Fruit fly (Drosophila melanogaster) whole organism, embryonic: Measurements from ENCODE around the gene CG15011.

Source experiments
- ATbp ChIP-seq: fragments of 200-800 bp; sonication (Bioruptor generic); optimal IDR thresholded peaks from 2 replicates; lab custom pipeline; 2017; ENCODE audit warnings: missing biosample characterization, mild to moderate bottlenecking, missing genetic modification characterization, missing genetic modification reagents
- Asciz ChIP-seq: fragments of 200-800 bp; sonication (Bioruptor generic); optimal IDR thresholded peaks from 2 replicates; lab custom pipeline; 2017; ENCODE audit warnings: missing biosample characterization, mild to moderate bottlenecking, missing genetic modification characterization, missing genetic modification reagents
- C15 ChIP-seq: fragments of 200-800 bp; sonication (Bioruptor generic); IDR thresholded peaks from 3 replicates; pipeline ENCODE4 v1.3.6; 2022; ENCODE audit warnings: missing biosample characterization, missing genetic modification characterization
- CG10209 ChIP-seq: fragments of 200-800 bp; sonication (Bioruptor generic); optimal IDR thresholded peaks from 3 replicates; lab custom pipeline; 2017; ENCODE audit warnings: missing biosample characterization, mild to moderate bottlenecking, missing genetic modification characterization, missing genetic modification reagents
- CG10321 ChIP-seq: fragments of 200-800 bp; sonication (Bioruptor generic); IDR thresholded peaks from 2 replicates; pipeline ENCODE4 v1.3.6; 2022; ENCODE audit warnings: missing biosample characterization, missing genetic modification characterization
- CG10462 ChIP-seq: fragments of 200-800 bp; sonication (Bioruptor generic); optimal IDR thresholded peaks from 2 replicates; lab custom pipeline; 2016; ENCODE audit warnings: missing biosample characterization, missing genetic modification characterization
- CG10565 ChIP-seq: fragments of 200-800 bp; sonication (Bioruptor generic); optimal IDR thresholded peaks from 3 replicates; lab custom pipeline; 2016; ENCODE audit warnings: missing biosample characterization, mild to moderate bottlenecking, missing genetic modification characterization
- CG12071 ChIP-seq: fragments of 200-800 bp; sonication (Bioruptor generic); optimal IDR thresholded peaks from 3 replicates; lab custom pipeline; 2018; ENCODE audit warnings: missing biosample characterization, mild to moderate bottlenecking, missing genetic modification characterization
- CG12104 ChIP-seq: fragments of 200-800 bp; sonication (Bioruptor generic); optimal IDR thresholded peaks from 3 replicates; lab custom pipeline; 2016; ENCODE audit warnings: missing biosample characterization, missing genetic modification characterization
- CG1233 ChIP-seq: fragments of 200-800 bp; sonication (Bioruptor generic); optimal IDR thresholded peaks from 4 replicates; lab custom pipeline; 2018; ENCODE audit warnings: missing biosample characterization, mild to moderate bottlenecking, missing genetic modification characterization
- CG13287 ChIP-seq: fragments of 200-800 bp; sonication (Bioruptor generic); IDR thresholded peaks from 2 replicates; pipeline ENCODE4 v1.3.6; 2022; ENCODE audit warnings: missing biosample characterization, missing genetic modification characterization; ENCODE audit not compliant: partially characterized antibody
- CG13424 ChIP-seq: fragments of 200-800 bp; sonication (Bioruptor generic); optimal IDR thresholded peaks from 2 replicates; lab custom pipeline; 2019; ENCODE audit warnings: missing biosample characterization, mild to moderate bottlenecking, missing genetic modification characterization, moderate library complexity
- CG14014 ChIP-seq: fragments of 200-800 bp; sonication (Bioruptor generic); IDR thresholded peaks from 2 replicates; pipeline ENCODE4 v1.3.6; 2022; ENCODE audit warnings: missing biosample characterization, missing genetic modification characterization
- CG15073 ChIP-seq: fragments of 200-800 bp; sonication (Bioruptor generic); optimal IDR thresholded peaks from 2 replicates; lab custom pipeline; 2016; ENCODE audit warnings: missing biosample characterization, missing genetic modification characterization
- CG15269 ChIP-seq: fragments of 200-800 bp; sonication (Bioruptor generic); optimal IDR thresholded peaks from 2 replicates; lab custom pipeline; 2018; ENCODE audit warnings: missing biosample characterization, mild to moderate bottlenecking, missing genetic modification characterization, moderate library complexity
- CG1529 ChIP-seq: fragments of 200-800 bp; sonication (Bioruptor generic); optimal IDR thresholded peaks from 3 replicates; lab custom pipeline; 2018; ENCODE audit warnings: missing biosample characterization, missing genetic modification characterization
- CG16813 ChIP-seq: fragments of 200-800 bp; sonication (Bioruptor generic); IDR thresholded peaks from 3 replicates; pipeline ENCODE4 v1.3.6; 2022; ENCODE audit warnings: missing biosample characterization, missing genetic modification characterization; ENCODE audit not compliant: partially characterized antibody
- CG18011 ChIP-seq: fragments of 200-800 bp; sonication (Bioruptor generic); optimal IDR thresholded peaks from 2 replicates; lab custom pipeline; 2017; ENCODE audit warnings: missing biosample characterization, missing genetic modification characterization, mild to moderate bottlenecking, moderate library complexity, missing genotype
- CG1832 ChIP-seq: fragments of 200-800 bp; sonication (Bioruptor generic); optimal IDR thresholded peaks from 2 replicates; lab custom pipeline; 2017; ENCODE audit warnings: missing biosample characterization, mild to moderate bottlenecking, missing genetic modification characterization, inconsistent platforms
- CG18764 ChIP-seq: fragments of 200-800 bp; sonication (Bioruptor generic); optimal IDR thresholded peaks from 3 replicates; lab custom pipeline; 2016; ENCODE audit warnings: missing biosample characterization, missing genetic modification characterization
- CG2129 ChIP-seq: fragments of 200-800 bp; sonication (Bioruptor generic); IDR thresholded peaks from 2 replicates; pipeline ENCODE4 v1.3.6; 2022; ENCODE audit warnings: missing biosample characterization, missing genetic modification characterization; ENCODE audit not compliant: partially characterized antibody
- CG6254 ChIP-seq: fragments of 200-800 bp; sonication (Bioruptor generic); optimal IDR thresholded peaks from 3 replicates; lab custom pipeline; 2017; ENCODE audit warnings: mild to moderate bottlenecking, missing biosample characterization, missing genetic modification reagents, missing genetic modification characterization
- CG7357 ChIP-seq: fragments of 200-800 bp; sonication (Bioruptor generic); IDR thresholded peaks from 3 replicates; pipeline ENCODE4 v1.3.6; 2022; ENCODE audit warnings: missing biosample characterization, missing genetic modification characterization
- CG8089 ChIP-seq: fragments of 200-800 bp; sonication (Bioruptor generic); optimal IDR thresholded peaks from 3 replicates; lab custom pipeline; 2016; ENCODE audit warnings: missing biosample characterization, missing genetic modification characterization
- Camta ChIP-seq: fragments of 200-800 bp; sonication (Bioruptor generic); optimal IDR thresholded peaks from 2 replicates; lab custom pipeline; 2016; ENCODE audit warnings: missing biosample characterization, missing genetic modification characterization
- D ChIP-seq, 2 experiments: fragments of 200-800 bp in 1 of 2; fragments of >200 bp in 1 of 2; sonication (Bioruptor generic) in 1 of 2; optimal IDR thresholded peaks; 2 replicates in 1 of 2; 3 replicates in 1 of 2; lab custom pipeline; 2017; ENCODE audit warnings: mild to moderate bottlenecking in 1 of 2, missing biosample characterization in 1 of 2, missing genetic modification characterization in 1 of 2, missing genetic modification reagents in 1 of 2
- D19A ChIP-seq: fragments of 200-800 bp; optimal IDR thresholded peaks from 3 replicates; lab custom pipeline; 2019; ENCODE audit warnings: missing biosample characterization, mild to moderate bottlenecking, missing genetic modification characterization, moderate library complexity
- Fer3 ChIP-seq: fragments of 200-800 bp; sonication (Bioruptor generic); optimal IDR thresholded peaks from 2 replicates; lab custom pipeline; 2018; ENCODE audit warnings: missing biosample characterization, mild to moderate bottlenecking, missing genetic modification characterization, moderate library complexity
- HLH54F ChIP-seq: fragments of 200-800 bp; sonication (Bioruptor generic); optimal IDR thresholded peaks from 3 replicates; lab custom pipeline; 2016; ENCODE audit warnings: missing biosample characterization, missing genetic modification characterization
- HmgZ ChIP-seq: fragments of 200-800 bp; sonication (Bioruptor generic); optimal IDR thresholded peaks from 2 replicates; lab custom pipeline; 2018; ENCODE audit warnings: missing biosample characterization, mild to moderate bottlenecking, missing genetic modification characterization
- Optix ChIP-seq: fragments of 200-800 bp; sonication (Bioruptor generic); IDR thresholded peaks from 3 replicates; pipeline ENCODE4 v1.3.6; 2022; ENCODE audit warnings: missing biosample characterization, missing genetic modification characterization
- Sry-δ ChIP-seq: fragments of 200-800 bp; sonication (Bioruptor generic); optimal IDR thresholded peaks from 2 replicates; lab custom pipeline; 2016; ENCODE audit warnings: missing biosample characterization, missing genetic modification characterization
- abd-A ChIP-seq: fragments of 200-800 bp; sonication (Bioruptor generic); optimal IDR thresholded peaks from 3 replicates; lab custom pipeline; 2019; ENCODE audit warnings: missing biosample characterization, mild to moderate bottlenecking, missing genetic modification characterization, moderate library complexity
- al ChIP-seq: fragments of 200-800 bp; sonication (Bioruptor generic); IDR thresholded peaks from 2 replicates; pipeline ENCODE4 v1.3.6; 2022; ENCODE audit warnings: missing biosample characterization, missing genetic modification characterization
- bab2 ChIP-seq: fragments of 200-800 bp; sonication (Bioruptor generic); optimal IDR thresholded peaks from 2 replicates; lab custom pipeline; 2016; ENCODE audit warnings: missing biosample characterization, missing genetic modification characterization
- cato ChIP-seq: fragments of 200-800 bp; sonication (Bioruptor generic); optimal IDR thresholded peaks from 2 replicates; lab custom pipeline; 2016; ENCODE audit warnings: missing biosample characterization, missing genetic modification characterization, borderline replicate concordance
- chinmo ChIP-seq: fragments of 200-800 bp; sonication (Bioruptor generic); IDR thresholded peaks from 4 replicates; pipeline ENCODE4 v1.3.6; 2022; ENCODE audit warnings: missing biosample characterization, missing genetic modification characterization; ENCODE audit not compliant: partially characterized antibody
- ci ChIP-seq: fragments of 200-800 bp; sonication (Bioruptor generic); IDR thresholded peaks from 3 replicates; pipeline ENCODE4 v1.3.6; 2022; ENCODE audit warnings: missing biosample characterization, missing genetic modification characterization
- dmrt11E ChIP-seq: fragments of 200-800 bp; sonication (Bioruptor generic); optimal IDR thresholded peaks from 3 replicates; lab custom pipeline; 2018; ENCODE audit warnings: missing biosample characterization, mild to moderate bottlenecking, missing genetic modification characterization, moderate library complexity
- ewg ChIP-seq: fragments of 200-800 bp; sonication (Bioruptor generic); optimal IDR thresholded peaks from 3 replicates; lab custom pipeline; 2017; ENCODE audit warnings: mild to moderate bottlenecking, missing biosample characterization, missing genetic modification reagents, missing genetic modification characterization
- fd3F ChIP-seq: fragments of 200-800 bp; sonication (Bioruptor generic); optimal IDR thresholded peaks from 2 replicates; lab custom pipeline; 2018; ENCODE audit warnings: missing biosample characterization, mild to moderate bottlenecking, missing genetic modification characterization, moderate library complexity
- hth ChIP-seq: fragments of >200 bp; optimal IDR thresholded peaks from 2 replicates; lab custom pipeline; 2017; ENCODE audit warnings: inconsistent platforms
- kni ChIP-seq: fragments of 200-800 bp; sonication (Bioruptor generic); optimal IDR thresholded peaks from 3 replicates; lab custom pipeline; 2017; ENCODE audit warnings: mild to moderate bottlenecking, missing biosample characterization, missing genetic modification reagents, missing genetic modification characterization
- odd ChIP-seq: fragments of 200-800 bp; sonication (Bioruptor generic); optimal IDR thresholded peaks from 2 replicates; lab custom pipeline; 2017; ENCODE audit warnings: missing biosample characterization, mild to moderate bottlenecking, missing genetic modification characterization
- schlank ChIP-seq: fragments of 200-800 bp; sonication (Bioruptor generic); optimal IDR thresholded peaks from 2 replicates; lab custom pipeline; 2018; ENCODE audit warnings: missing biosample characterization, mild to moderate bottlenecking, missing genetic modification characterization
- slp2 ChIP-seq: fragments of 200-800 bp; sonication (Bioruptor generic); optimal IDR thresholded peaks from 2 replicates; lab custom pipeline; 2016; ENCODE audit warnings: missing biosample characterization, missing genetic modification characterization
- tin ChIP-seq: fragments of 200-800 bp; sonication (Bioruptor generic); optimal IDR thresholded peaks from 3 replicates; lab custom pipeline; 2016; ENCODE audit warnings: missing biosample characterization, missing genetic modification characterization
- trem ChIP-seq: fragments of 200-800 bp; optimal IDR thresholded peaks from 3 replicates; lab custom pipeline; 2019; ENCODE audit warnings: missing biosample characterization, mild to moderate bottlenecking, missing genetic modification characterization, moderate library complexity
- ttk ChIP-seq: fragments of 200-800 bp; sonication (Bioruptor generic); IDR thresholded peaks from 2 replicates; pipeline ENCODE4 v2.1.2; 2022; ENCODE audit warnings: missing biosample characterization, missing genetic modification characterization

CG15011 gene

dm6 chr3L:4269920-4270319 lies 11.0 kb upstream of the CG15011 start (continued):
- peak; percentile 69 for TF ChIP-seq ATbp (GFP tag; lab: Kevin White, UChicago)
- TF ChIP-seq fd3F: peak; percentile 52
- TF ChIP-seq CG15269: peak; percentile 84
- TF ChIP-seq CG7357 (GFP tag; lab: Robert Waterston, UW): peak; percentile 38; the same call in 1 of the 3 replicates
- peak; percentile 66 for TF ChIP-seq CG10209 (GFP tag; lab: Kevin White, UChicago)
- TF ChIP-seq CG13424 (tag; lab: Kevin White, UChicago): peak; percentile 82
- TF ChIP-seq schlank (tag; lab: Kevin White, UChicago): no peak
- no peak for TF ChIP-seq CG1832 (GFP tag; lab: Kevin White, UChicago)
- TF ChIP-seq ewg (GFP tag; lab: Kevin White, UChicago): peak; percentile 46
- peak; percentile 63 for TF ChIP-seq kni (GFP tag; lab: Kevin White, UChicago)
- TF ChIP-seq ci (GFP tag; lab: Robert Waterston, UW): peak; percentile 61; the same call in 2 of the 3 replicates
- TF ChIP-seq bab2 (GFP tag; lab: Kevin White, UChicago): no peak
- TF ChIP-seq CG1529 (GFP tag; lab: Kevin White, UChicago): peak; percentile 58
- TF ChIP-seq CG18764 (GFP tag; lab: Kevin White, UChicago): peak; percentile 36
- TF ChIP-seq CG14014 (GFP tag; lab: Robert Waterston, UW): peak; percentile 38; the same call in 1 of the 2 replicates
- TF ChIP-seq C15 (GFP tag; lab: Robert Waterston, UW): peak; percentile 15; the same call in 1 of the 3 replicates
- no peak for TF ChIP-seq Sry-δ (GFP tag; lab: Kevin White, UChicago)
- TF ChIP-seq al (GFP tag; lab: Robert Waterston, UW): 0 out of 2 replicates have a peak, but pooled peaks have one; percentile 32
- TF ChIP-seq CG1233 (GFP tag; lab: Kevin White, UChicago): peak; percentile 76
- peak; percentile 68 for TF ChIP-seq dmrt11E (tag; lab: Kevin White, UChicago)
- no peak for TF ChIP-seq Camta (GFP tag; lab: Kevin White, UChicago)
- TF ChIP-seq D (optimal IDR thresholded peaks at IDR 0.05; lab: Kevin White, UChicago): no peak
- peak; percentile 71 for TF ChIP-seq D (GFP tag; optimal IDR thresholded peaks at IDR 0.05; lab: Kevin White, UChicago)
- no peak for TF ChIP-seq hth
- TF ChIP-seq CG6254 (GFP tag; lab: Kevin White, UChicago): peak; percentile 61
- TF ChIP-seq CG16813 (GFP tag; lab: Robert Waterston, UW): no peak
- no peak for TF ChIP-seq slp2 (GFP tag; lab: Kevin White, UChicago)
- TF ChIP-seq CG18011 (GFP tag; lab: Kevin White, UChicago): peak; percentile 32
- no peak for TF ChIP-seq chinmo
- TF ChIP-seq CG15073: no peak
- peak; percentile 77 for TF ChIP-seq D19A (tag; lab: Kevin White, UChicago)
- TF ChIP-seq CG10462 (GFP tag; lab: Kevin White, UChicago): no peak
- TF ChIP-seq cato (GFP tag; lab: Kevin White, UChicago): no peak
- TF ChIP-seq Asciz: peak; percentile 72
- TF ChIP-seq CG8089 (GFP tag; lab: Kevin White, UChicago): no peak
- no peak for TF ChIP-seq abd-A (tag; lab: Kevin White, UChicago)
- no peak for TF ChIP-seq CG2129
- peak; percentile 70 for TF ChIP-seq Fer3 (tag; lab: Kevin White, UChicago)
- TF ChIP-seq CG10321 (GFP tag; lab: Robert Waterston, UW): 0 out of 2 replicates have a peak, but pooled peaks have one; percentile 17
- TF ChIP-seq CG13287 (GFP tag; lab: Robert Waterston, UW): no peak
- TF ChIP-seq CG10565 (GFP tag; lab: Kevin White, UChicago): no peak
- TF ChIP-seq HLH54F (GFP tag; lab: Kevin White, UChicago): no peak
- TF ChIP-seq ttk: peak; percentile 61; the same call in 1 of the 2 replicates
- peak; percentile 72 for TF ChIP-seq odd (GFP tag; lab: Kevin White, UChicago)
- TF ChIP-seq trem: peak; percentile 59
- TF ChIP-seq HmgZ (tag; lab: Kevin White, UChicago): peak; percentile 44
- TF ChIP-seq CG12071 (GFP tag; lab: Kevin White, UChicago): peak; percentile 56
- peak; percentile 44 for TF ChIP-seq tin
- peak; percentile 29 for TF ChIP-seq CG12104
- no peak; the same call in 2 of the 3 replicates for TF ChIP-seq Optix (GFP tag; lab: Robert Waterston, UW)
